Fruit fly (Drosophila melanogaster) whole organism: ENCODE results near the gene Sps2.

ENCODE experiments used
- CG8478 ChIP-seq: fragments of >200 bp; optimal IDR thresholded peaks from 2 replicates; lab custom pipeline; 2018; ENCODE audit warnings: inconsistent platforms
- pan ChIP-seq: fragments of >200 bp; optimal IDR thresholded peaks from 2 replicates; lab custom pipeline; 2017
- psq ChIP-seq: fragments of >200 bp; optimal IDR thresholded peaks from 2 replicates; lab custom pipeline; 2017
- usp ChIP-seq: fragments of >200 bp; optimal IDR thresholded peaks from 2 replicates; lab custom pipeline; 2017; ENCODE audit warnings: missing biosample characterization, missing genetic modification characterization, mixed read lengths

- no peak for TF ChIP-seq CG8478 (lab: Kevin White, UChicago)
- TF ChIP-seq usp (GFP tag; lab: Kevin White, UChicago), result no peak
- no peak for TF ChIP-seq pan (lab: Kevin White, UChicago)
- TF ChIP-seq psq, result no peak
Measured at dm6 chr2L:10378631-10379030, 36.2 kb downstream of the Sps2 start.
